Worm (Caenorhabditis elegans) whole organism, late embryonic: ENCODE results near the gene srx-96.

ENCODE experiments used
- F13H6.1 ChIP-seq: sonication (generic microtip); optimal IDR thresholded peaks from 2 replicates; lab custom pipeline; 2016; ENCODE audit warnings: missing genetic modification characterization, missing compliant biosample characterization
- T23F11.4 ChIP-seq: fragments of 200-800 bp; sonication (Bioruptor generic); optimal IDR thresholded peaks from 2 replicates; lab custom pipeline; 2018; ENCODE audit warnings: mild to moderate bottlenecking, missing genetic modification characterization, missing compliant biosample characterization
- Y22D7AL.16 ChIP-seq: sonication (generic microtip); optimal IDR thresholded peaks from 2 replicates; lab custom pipeline; 2016; ENCODE audit warnings: missing genetic modification characterization, missing compliant biosample characterization
- ahr-1 ChIP-seq: sonication (generic microtip); optimal IDR thresholded peaks from 2 replicates; lab custom pipeline; 2016; ENCODE audit warnings: missing genetic modification characterization, missing compliant biosample characterization
- ceh-18 ChIP-seq: sonication (generic microtip); optimal IDR thresholded peaks from 2 replicates; lab custom pipeline; 2016; ENCODE audit warnings: missing genetic modification characterization, missing compliant biosample characterization
- ceh-19 ChIP-seq: fragments of 200-800 bp; sonication (Bioruptor generic); optimal IDR thresholded peaks from 2 replicates; lab custom pipeline; 2018; ENCODE audit warnings: mild to moderate bottlenecking, missing genetic modification characterization, missing compliant biosample characterization
- ceh-22 ChIP-seq: sonication (generic microtip); optimal IDR thresholded peaks from 2 replicates; lab custom pipeline; 2017; ENCODE audit warnings: missing biosample characterization, missing genetic modification characterization
- ceh-24 ChIP-seq: sonication (generic microtip); optimal IDR thresholded peaks from 2 replicates; lab custom pipeline; 2016; ENCODE audit warnings: mild to moderate bottlenecking, missing genetic modification characterization, missing compliant biosample characterization
- ceh-30 ChIP-seq: fragments of 150-350 bp; optimal IDR thresholded peaks from 2 replicates; lab custom pipeline; 2014; ENCODE audit warnings: missing biosample characterization, missing genetic modification characterization
- ceh-31 ChIP-seq: sonication (generic microtip); optimal IDR thresholded peaks from 2 replicates; lab custom pipeline; 2016; ENCODE audit warnings: missing genetic modification characterization, missing compliant biosample characterization
- ceh-34 ChIP-seq: sonication (generic microtip); optimal IDR thresholded peaks from 2 replicates; lab custom pipeline; 2016; ENCODE audit warnings: mild to moderate bottlenecking, missing genetic modification characterization, missing compliant biosample characterization
- ceh-45 ChIP-seq: fragments of 200-800 bp; sonication (Bioruptor generic); IDR thresholded peaks from 2 replicates; pipeline ENCODE4 v1.3.6; 2022; ENCODE audit warnings: missing genetic modification reagents, missing genetic modification characterization, missing compliant biosample characterization
- ceh-6 ChIP-seq: fragments of 200-800 bp; sonication (Bioruptor generic); optimal IDR thresholded peaks from 2 replicates; lab custom pipeline; 2018; ENCODE audit warnings: mild to moderate bottlenecking, missing genetic modification characterization, missing compliant biosample characterization
- ceh-9 ChIP-seq: sonication (generic microtip); optimal IDR thresholded peaks from 2 replicates; lab custom pipeline; 2016; ENCODE audit warnings: mild to moderate bottlenecking, missing genetic modification characterization, inconsistent platforms, missing compliant biosample characterization
- dmd-4 ChIP-seq: sonication (generic microtip); optimal IDR thresholded peaks from 2 replicates; lab custom pipeline; 2016; ENCODE audit warnings: borderline replicate concordance, missing genetic modification characterization, missing compliant biosample characterization
- dve-1 ChIP-seq: sonication (generic microtip); optimal IDR thresholded peaks from 2 replicates; lab custom pipeline; 2017; ENCODE audit warnings: antibody characterized with exemption, mild to moderate bottlenecking, missing genetic modification characterization, missing compliant biosample characterization
- elt-2 ChIP-seq: sonication (generic microtip); optimal IDR thresholded peaks from 2 replicates; lab custom pipeline; 2016; ENCODE audit warnings: missing genetic modification reagents, missing genetic modification characterization, missing compliant biosample characterization
- fkh-10 ChIP-seq: fragments of 150-350 bp; optimal IDR thresholded peaks from 2 replicates; lab custom pipeline; 2014; ENCODE audit warnings: missing biosample characterization, missing genetic modification reagents, missing genetic modification characterization
- hlh-13 ChIP-seq: fragments of 200-800 bp; sonication (Bioruptor generic); optimal IDR thresholded peaks from 2 replicates; lab custom pipeline; 2018; ENCODE audit warnings: mild to moderate bottlenecking, missing genetic modification characterization, missing compliant biosample characterization
- hlh-15 ChIP-seq: sonication (generic microtip); optimal IDR thresholded peaks from 2 replicates; lab custom pipeline; 2016; ENCODE audit warnings: missing genetic modification characterization, missing compliant biosample characterization
- hlh-30 ChIP-seq: sonication (generic microtip); optimal IDR thresholded peaks from 2 replicates; lab custom pipeline; 2017; ENCODE audit warnings: antibody characterized with exemption, missing genetic modification characterization, missing compliant biosample characterization; ENCODE audit not compliant: insufficient read depth
- hlh-8 ChIP-seq: sonication (generic microtip); optimal IDR thresholded peaks from 2 replicates; lab custom pipeline; 2016; ENCODE audit warnings: missing genotype, missing genetic modification characterization, missing compliant biosample characterization
- lin-11 ChIP-seq: fragments of 200-800 bp; sonication (Bioruptor generic); optimal IDR thresholded peaks from 2 replicates; lab custom pipeline; 2018; ENCODE audit warnings: mild to moderate bottlenecking, missing genetic modification characterization, missing compliant biosample characterization
- madf-2 ChIP-seq: sonication (generic microtip); optimal IDR thresholded peaks from 2 replicates; lab custom pipeline; 2017; ENCODE audit warnings: missing genetic modification characterization, missing compliant biosample characterization
- nfya-1 ChIP-seq: sonication (generic microtip); optimal IDR thresholded peaks from 2 replicates; lab custom pipeline; 2017; ENCODE audit warnings: missing genetic modification characterization, mild to moderate bottlenecking, missing compliant biosample characterization, antibody characterized with exemption, moderate library complexity
- npax-4 ChIP-seq: sonication (generic microtip); optimal IDR thresholded peaks from 2 replicates; lab custom pipeline; 2016; ENCODE audit warnings: missing genetic modification characterization, missing compliant biosample characterization
- pax-1 ChIP-seq: fragments of 150-350 bp; optimal IDR thresholded peaks from 2 replicates; lab custom pipeline; 2014; ENCODE audit warnings: missing biosample characterization, missing genetic modification characterization
- pha-4 ChIP-seq: fragments of 150-350 bp; optimal IDR thresholded peaks from 2 replicates; lab custom pipeline; 2018; ENCODE audit warnings: missing biosample characterization, missing genetic modification reagents, missing genetic modification characterization
- pqm-1 ChIP-seq: sonication (generic microtip); optimal IDR thresholded peaks from 2 replicates; lab custom pipeline; 2016; ENCODE audit warnings: missing genetic modification characterization, missing compliant biosample characterization
- rnt-1 ChIP-seq: sonication (generic microtip); optimal IDR thresholded peaks from 2 replicates; lab custom pipeline; 2016; ENCODE audit warnings: missing genetic modification characterization, missing compliant biosample characterization
- unc-3 ChIP-seq, 2 experiments: fragments of 200-800 bp in 1 of 2; sonication (Bioruptor generic) in 1 of 2; sonication (generic microtip) in 1 of 2; conservative IDR thresholded peaks in 1 of 2; optimal IDR thresholded peaks in 1 of 2; 2 replicates each; pipeline versions ENCODE4 v1.3.6 to Lab custom; 2016 to 2022; ENCODE audit warnings: missing compliant biosample characterization in 2 of 2, missing genetic modification characterization in 2 of 2, missing genetic modification reagents in 1 of 2
- unc-42 ChIP-seq: sonication (generic microtip); optimal IDR thresholded peaks from 2 replicates; lab custom pipeline; 2016; ENCODE audit warnings: missing genotype, missing genetic modification characterization, missing compliant biosample characterization
- unc-86 ChIP-seq: sonication (generic microtip); optimal IDR thresholded peaks from 2 replicates; lab custom pipeline; 2016; ENCODE audit warnings: missing genetic modification characterization, missing compliant biosample characterization

The srx-96 gene

ce11 chrV:13724781-13725180, 13.6 kb downstream of the srx-96 start, which contains the start of gene F35E12.2:
Gene F35E12.2, minus strand, starts transcription at chrV:13724881.
- TF ChIP-seq dmd-4 (tag; lab: Kevin White, UChicago) (no peak), ceh-18 (tag; lab: Kevin White, UChicago) (no peak), lin-11 (tag; lab: Kevin White, UChicago) (no peak), pqm-1 (tag; lab: Kevin White, UChicago) (no peak), hlh-15 (tag; lab: Kevin White, UChicago) (no peak), T23F11.4 (GFP tag; lab: Kevin White, UChicago) (no peak), ceh-30 (tag; lab: Kevin White, UChicago) (no peak), npax-4 (tag; lab: Kevin White, UChicago) (no peak), madf-2 (tag; lab: Kevin White, UChicago) (no peak), unc-86 (tag; lab: Kevin White, UChicago) (no peak), hlh-30 (tag; lab: Kevin White, UChicago) (no peak), fkh-10 (GFP tag; lab: Kevin White, UChicago) (no peak), ceh-6 (GFP tag; lab: Kevin White, UChicago) (no peak)
- TF ChIP-seq, all 69 proteins: peak for 0

- TF ChIP-seq ceh-34: no peak
- no peak for TF ChIP-seq hlh-15 (tag; lab: Kevin White, UChicago)
- TF ChIP-seq Y22D7AL.16 (tag; lab: Kevin White, UChicago): no peak
- no peak for TF ChIP-seq hlh-8 (tag; lab: Kevin White, UChicago)
- TF ChIP-seq pax-1 (tag; lab: Kevin White, UChicago): no peak
- TF ChIP-seq ceh-22 (tag; lab: Kevin White, UChicago): no peak
These were observed 14.4 kb downstream of the srx-96 start, which contains the start of gene fbxa-181 for ce11 chrV:13725574-13725973. Gene fbxa-181, plus strand, starts transcription at chrV:13725874.

- TF ChIP-seq elt-2: no peak
- TF ChIP-seq ceh-31 (tag; lab: Kevin White, UChicago): no peak
- no peak for TF ChIP-seq Y22D7AL.16 (tag; lab: Kevin White, UChicago)
- TF ChIP-seq ahr-1 (tag; lab: Kevin White, UChicago): no peak
- no peak for TF ChIP-seq ceh-6 (GFP tag; lab: Kevin White, UChicago)
- TF ChIP-seq rnt-1 (tag; lab: Kevin White, UChicago): no peak
- TF ChIP-seq npax-4 (tag; lab: Kevin White, UChicago): no peak
- TF ChIP-seq ceh-19 (GFP tag; lab: Kevin White, UChicago): no peak
- TF ChIP-seq, all 69 proteins: peak for 0
These were observed 19.6 kb downstream of the srx-96 start, which contains the start of gene dct-17 for ce11 chrV:13730762-13731161. Gene dct-17, minus strand, starts transcription at chrV:13730784.

ce11 chrV:13736147-13736546, 25.0 kb downstream of the srx-96 start, which contains the start of gene F35E12.6:
Gene F35E12.6, minus strand, starts transcription at chrV:13736247.
- no peak for TF ChIP-seq hlh-13 (GFP tag; lab: Kevin White, UChicago)
- TF ChIP-seq ceh-24 (tag; lab: Kevin White, UChicago): no peak
- TF ChIP-seq fkh-10 (GFP tag; lab: Kevin White, UChicago): no peak
- TF ChIP-seq F13H6.1 (tag; lab: Kevin White, UChicago): no peak
- no peak for TF ChIP-seq madf-2 (tag; lab: Kevin White, UChicago)
- no peak for TF ChIP-seq ceh-9
- TF ChIP-seq hlh-8 (tag; lab: Kevin White, UChicago): no peak
- no peak for TF ChIP-seq pax-1 (tag; lab: Kevin White, UChicago)
- no peak for TF ChIP-seq nfya-1 (tag; lab: Kevin White, UChicago)
- TF ChIP-seq pha-4 (tag; lab: Kevin White, UChicago): no peak
- TF ChIP-seq unc-42 (tag; lab: Kevin White, UChicago): no peak
- no peak for TF ChIP-seq unc-3 (GFP tag; conservative IDR thresholded peaks at IDR 0.05; lab: Robert Waterston, UW)
- no peak for TF ChIP-seq unc-3 (tag; optimal IDR thresholded peaks at IDR 0.05; lab: Kevin White, UChicago)
- TF ChIP-seq ceh-45 (GFP tag; lab: Robert Waterston, UW): no peak
- TF ChIP-seq lin-11 (tag; lab: Kevin White, UChicago): no peak
- TF ChIP-seq ceh-30 (tag; lab: Kevin White, UChicago): no peak
- no peak for TF ChIP-seq dve-1 (tag; lab: Kevin White, UChicago)
- TF ChIP-seq, all 69 proteins: peak for 0
